Worm (Caenorhabditis elegans) whole organism, late embryonic: ENCODE measurements around the gene W09C2.9.
"Not testable (repeated sequence)": the region's sequence is repeated elsewhere in the genome, so short reads cannot be mapped to it uniquely, and the experiment has no call there.

Experiments used
- eyg-1 ChIP-seq: sonication (generic microtip); optimal IDR thresholded peaks from 2 replicates; lab custom pipeline; 2016; ENCODE audit warnings: missing genotype, missing genetic modification characterization, missing compliant biosample characterization
- fkh-10 ChIP-seq: fragments of 150-350 bp; optimal IDR thresholded peaks from 2 replicates; lab custom pipeline; 2014; ENCODE audit warnings: missing biosample characterization, missing genetic modification reagents, missing genetic modification characterization
- lin-11 ChIP-seq: fragments of 200-800 bp; sonication (Bioruptor generic); optimal IDR thresholded peaks from 2 replicates; lab custom pipeline; 2018; ENCODE audit warnings: mild to moderate bottlenecking, missing genetic modification characterization, missing compliant biosample characterization
- rnt-1 ChIP-seq: sonication (generic microtip); optimal IDR thresholded peaks from 2 replicates; lab custom pipeline; 2016; ENCODE audit warnings: missing genetic modification characterization, missing compliant biosample characterization
- tbx-2 ChIP-seq: sonication (generic microtip); optimal IDR thresholded peaks from 2 replicates; lab custom pipeline; 2016; ENCODE audit warnings: missing genetic modification characterization, missing compliant biosample characterization
- zip-5 ChIP-seq: sonication (generic microtip); optimal IDR thresholded peaks from 2 replicates; lab custom pipeline; 2016; ENCODE audit warnings: missing genetic modification characterization, missing compliant biosample characterization

DNA sequence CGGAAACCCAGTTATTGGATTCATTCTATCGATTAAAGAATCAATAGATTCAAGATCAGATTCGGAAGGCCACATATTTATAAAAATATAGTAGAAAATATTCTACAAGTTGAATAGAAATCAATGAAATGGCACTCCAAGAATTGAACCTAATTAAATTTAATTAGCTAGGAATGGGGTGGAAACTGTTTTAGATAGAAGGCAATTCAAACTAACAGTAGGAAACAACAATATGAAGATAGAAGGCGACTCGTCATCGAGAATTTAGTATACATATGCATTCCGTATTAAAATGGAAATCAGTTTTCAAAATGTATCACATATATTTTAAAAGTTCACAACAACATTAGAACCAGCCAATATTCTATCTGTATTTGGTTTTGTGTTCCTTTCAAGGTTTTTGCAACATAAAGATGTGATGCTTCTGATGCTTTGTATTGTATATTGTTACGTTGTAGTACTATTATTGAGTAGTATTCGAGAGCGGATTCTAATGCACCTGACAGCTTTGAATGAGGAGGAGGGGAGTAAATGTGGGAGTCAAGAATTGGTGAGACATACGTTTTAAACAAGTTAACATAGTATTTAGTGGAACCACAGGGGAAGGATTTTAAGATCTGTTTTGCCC lies 27.3 kb downstream of the W09C2.9 start, which contains the start of the genes F27C8.3 and F27C8.2:
- TF ChIP-seq eyg-1 (tag; lab: Kevin White, UChicago); zip-5; rnt-1 (tag; lab: Kevin White, UChicago); fkh-10 (GFP tag; lab: Kevin White, UChicago); lin-11 (tag; lab: Kevin White, UChicago); tbx-2: not testable (repeated sequence)
